Worm (Caenorhabditis elegans) whole organism, L3 larva: ENCODE data around the gene mog-4.
A peak's percentile ranks its signal among the peaks of the same experiment; 100 is the strongest.

Experiments
- R02D3.7 ChIP-seq: fragments of 150-350 bp; optimal IDR thresholded peaks from 2 replicates; lab custom pipeline; 2014; ENCODE audit warnings: missing biosample characterization, missing genetic modification characterization
- ZK546.5 ChIP-seq: sonication (generic microtip); optimal IDR thresholded peaks from 2 replicates; lab custom pipeline; 2017; ENCODE audit warnings: missing biosample characterization, missing genetic modification characterization
- aly-2 ChIP-seq: fragments of 150-350 bp; optimal IDR thresholded peaks from 2 replicates; lab custom pipeline; 2014; ENCODE audit warnings: missing biosample characterization, missing genetic modification characterization
- ama-1 ChIP-seq: fragments of 150-350 bp; optimal IDR thresholded peaks from 2 replicates; lab custom pipeline; 2018
- ceh-16 ChIP-seq: sonication (generic microtip); optimal IDR thresholded peaks from 2 replicates; lab custom pipeline; 2017; ENCODE audit warnings: missing biosample characterization, missing genetic modification characterization
- ceh-28 ChIP-seq: fragments of 150-350 bp; optimal IDR thresholded peaks from 2 replicates; lab custom pipeline; 2014; ENCODE audit warnings: missing biosample characterization, missing genetic modification reagents, missing genetic modification characterization
- ceh-82 ChIP-seq: fragments of 150-350 bp; optimal IDR thresholded peaks from 2 replicates; lab custom pipeline; 2014; ENCODE audit warnings: missing biosample characterization, missing genetic modification characterization
- ceh-9 ChIP-seq: sonication (generic microtip); optimal IDR thresholded peaks from 2 replicates; lab custom pipeline; 2018; ENCODE audit warnings: missing biosample characterization, missing genetic modification characterization
- elt-1 ChIP-seq: fragments of 150-350 bp; optimal IDR thresholded peaks from 2 replicates; lab custom pipeline; 2014; ENCODE audit warnings: missing biosample characterization, missing genetic modification characterization
- elt-2 ChIP-seq: sonication (generic microtip); optimal IDR thresholded peaks from 2 replicates; lab custom pipeline; 2016; ENCODE audit warnings: missing genetic modification reagents, mild to moderate bottlenecking, missing genetic modification characterization, missing compliant biosample characterization
- eor-1 ChIP-seq, 2 experiments: fragments of 150-350 bp; optimal IDR thresholded peaks; 2 replicates each; lab custom pipeline; 2014 to 2018; ENCODE audit warnings: missing biosample characterization in 2 of 2, missing genetic modification characterization in 2 of 2
- fos-1 ChIP-seq: fragments of 150-350 bp; optimal IDR thresholded peaks from 2 replicates; lab custom pipeline; 2014; ENCODE audit warnings: missing biosample characterization, missing genetic modification characterization
- hmg-11 ChIP-seq: sonication (generic microtip); optimal IDR thresholded peaks from 2 replicates; lab custom pipeline; 2016; ENCODE audit warnings: missing genetic modification characterization, missing compliant biosample characterization
- jun-1 ChIP-seq: fragments of 150-350 bp; optimal IDR thresholded peaks from 2 replicates; lab custom pipeline; 2014; ENCODE audit warnings: missing biosample characterization, missing genetic modification reagents, missing genetic modification characterization
- lin-15B ChIP-seq: fragments of 150-350 bp; optimal IDR thresholded peaks from 2 replicates; lab custom pipeline; 2014; ENCODE audit warnings: missing biosample characterization, missing genetic modification characterization
- lsy-12 ChIP-seq: sonication (generic microtip); optimal IDR thresholded peaks from 2 replicates; lab custom pipeline; 2016; ENCODE audit warnings: mild to moderate bottlenecking, missing genetic modification characterization, missing compliant biosample characterization
- mml-1 ChIP-seq: fragments of 150-350 bp; sonication (generic microtip); optimal IDR thresholded peaks from 3 replicates; lab custom pipeline; 2014; ENCODE audit warnings: missing biosample characterization, missing genetic modification characterization
- nfya-1 ChIP-seq: sonication (generic microtip); optimal IDR thresholded peaks from 2 replicates; lab custom pipeline; 2017; ENCODE audit warnings: missing genetic modification characterization, mild to moderate bottlenecking, missing compliant biosample characterization, antibody characterized with exemption, moderate library complexity; ENCODE audit not compliant: insufficient read depth
- nhr-11 ChIP-seq: fragments of 150-350 bp; optimal IDR thresholded peaks from 2 replicates; lab custom pipeline; 2014; ENCODE audit warnings: missing biosample characterization, missing genetic modification characterization
- nhr-12 ChIP-seq: fragments of 150-350 bp; optimal IDR thresholded peaks from 2 replicates; lab custom pipeline; 2014; ENCODE audit warnings: missing biosample characterization, missing genetic modification characterization
- nhr-237 ChIP-seq: fragments of 150-350 bp; optimal IDR thresholded peaks from 2 replicates; lab custom pipeline; 2014; ENCODE audit warnings: missing biosample characterization, missing genetic modification characterization
- nhr-25 ChIP-seq: sonication (generic microtip); optimal IDR thresholded peaks from 2 replicates; lab custom pipeline; 2017; ENCODE audit warnings: missing biosample characterization, missing genetic modification characterization
- nhr-28 ChIP-seq: fragments of 150-350 bp; optimal IDR thresholded peaks from 2 replicates; lab custom pipeline; 2014; ENCODE audit warnings: missing biosample characterization, missing genetic modification characterization
- nhr-43 ChIP-seq: sonication (generic microtip); optimal IDR thresholded peaks from 2 replicates; lab custom pipeline; 2016; ENCODE audit warnings: mild to moderate bottlenecking, missing genetic modification characterization, missing compliant biosample characterization; ENCODE audit not compliant: poor library complexity, severe bottlenecking
- nhr-67 ChIP-seq: fragments of 150-350 bp; optimal IDR thresholded peaks from 2 replicates; lab custom pipeline; 2014; ENCODE audit warnings: missing biosample characterization, missing genetic modification characterization
- nhr-77 ChIP-seq: fragments of 150-350 bp; optimal IDR thresholded peaks from 2 replicates; lab custom pipeline; 2014; ENCODE audit warnings: missing biosample characterization, missing genetic modification characterization
- pha-4 ChIP-seq: fragments of 150-350 bp; optimal IDR thresholded peaks from 2 replicates; lab custom pipeline; 2014; ENCODE audit warnings: missing biosample characterization, missing genetic modification reagents, missing genetic modification characterization
- pqm-1 ChIP-seq: fragments of 150-350 bp; optimal IDR thresholded peaks from 2 replicates; lab custom pipeline; 2017; ENCODE audit warnings: missing biosample characterization, missing genetic modification characterization, inconsistent platforms
- sea-2 ChIP-seq: fragments of 150-350 bp; sonication (generic microtip); optimal IDR thresholded peaks from 4 replicates; lab custom pipeline; 2014; ENCODE audit warnings: missing biosample characterization, missing genetic modification reagents, missing genetic modification characterization
- skn-1 ChIP-seq: fragments of 150-350 bp; optimal IDR thresholded peaks from 2 replicates; lab custom pipeline; 2014; ENCODE audit warnings: missing biosample characterization, missing genetic modification characterization
- snpc-4 ChIP-seq: fragments of 150-350 bp; optimal IDR thresholded peaks from 2 replicates; lab custom pipeline; 2014; ENCODE audit warnings: missing biosample characterization, missing genetic modification characterization
- tbx-2 ChIP-seq: sonication (generic microtip); optimal IDR thresholded peaks from 2 replicates; lab custom pipeline; 2016; ENCODE audit warnings: mild to moderate bottlenecking, missing genetic modification characterization, missing compliant biosample characterization
- unc-39 ChIP-seq: sonication (generic microtip); optimal IDR thresholded peaks from 4 replicates; lab custom pipeline; 2017; ENCODE audit warnings: missing biosample characterization, missing genetic modification characterization
- unc-62 ChIP-seq: fragments of 150-350 bp; sonication (generic microtip); optimal IDR thresholded peaks from 4 replicates; lab custom pipeline; 2014; ENCODE audit warnings: missing biosample characterization, missing genetic modification reagents, missing genetic modification characterization
- zag-1 ChIP-seq: fragments of 150-350 bp; optimal IDR thresholded peaks from 2 replicates; lab custom pipeline; 2014; ENCODE audit warnings: missing biosample characterization, missing genetic modification characterization

mog-4 gene

ce11 chrII:14578013-14578412, 16.6 kb upstream of the mog-4 start, which contains the start of gene nspb-7:
nspb-7 (plus strand) TSS chrII:14578313.
- no peak for TF ChIP-seq ZK546.5 (tag; lab: Kevin White, UChicago)
- no peak for TF ChIP-seq fos-1
- no peak for TF ChIP-seq nhr-28 (tag; lab: Kevin White, UChicago)
- TF ChIP-seq sea-2 = no peak
- no peak for TF ChIP-seq eor-1 (tag; optimal IDR thresholded peaks at IDR 0.05; lab: Kevin White, UChicago)
- TF ChIP-seq tbx-2 = no peak
- no peak for TF ChIP-seq jun-1 (tag; lab: Kevin White, UChicago)

- TF ChIP-seq nhr-77 = no peak
- TF ChIP-seq R02D3.7 (tag; lab: Kevin White, UChicago) = no peak
- no peak for TF ChIP-seq nhr-67 (tag; lab: Kevin White, UChicago)
- TF ChIP-seq mml-1 (tag; lab: Kevin White, UChicago) = no peak
- no peak for TF ChIP-seq ama-1 (lab: Kevin White, UChicago)
- TF ChIP-seq ceh-9 (tag; lab: Kevin White, UChicago) = no peak
- TF ChIP-seq elt-2 (tag; lab: Kevin White, UChicago) = no peak
- TF ChIP-seq aly-2 (tag; lab: Kevin White, UChicago) = no peak
- no peak for TF ChIP-seq ceh-16
These were observed 15.0 kb upstream of the mog-4 start, which contains the start of gene C01G12.13 for ce11 chrII:14576429-14576828. C01G12.13 (plus strand) TSS chrII:14576729.

- no peak for TF ChIP-seq nhr-237
- no peak for TF ChIP-seq zag-1 (tag; lab: Kevin White, UChicago)
- TF ChIP-seq ceh-16 = no peak
- TF ChIP-seq nhr-43 (tag; lab: Kevin White, UChicago) = no peak
- no peak for TF ChIP-seq pqm-1 (tag; lab: Kevin White, UChicago)
- no peak for TF ChIP-seq eor-1 (tag; optimal IDR thresholded peaks at IDR 0.05; lab: Kevin White, UChicago)
- TF ChIP-seq pha-4 (tag; lab: Kevin White, UChicago) = no peak
- TF ChIP-seq lin-15B (tag; lab: Kevin White, UChicago) = no peak
- TF ChIP-seq ceh-82 (tag; lab: Kevin White, UChicago) = no peak
- TF ChIP-seq nfya-1 (tag; lab: Kevin White, UChicago) = no peak
- no peak for TF ChIP-seq elt-2 (tag; lab: Kevin White, UChicago)
- TF ChIP-seq unc-39 (tag; lab: Kevin White, UChicago) = no peak
- no peak for TF ChIP-seq ZK546.5 (tag; lab: Kevin White, UChicago)
- no peak for TF ChIP-seq elt-1 (tag; lab: Kevin White, UChicago)
- no peak for TF ChIP-seq sea-2
- no peak for TF ChIP-seq jun-1 (tag; lab: Kevin White, UChicago)
- TF ChIP-seq, all 47 proteins: peak for 0
These were observed 13.4 kb upstream of the mog-4 start for ce11 chrII:14574790-14575189.

ce11 chrII:14573315-14573714, 11.9 kb upstream of the mog-4 start, which contains the start of gene madf-5:
madf-5 (plus strand) TSS chrII:14573615.
- TF ChIP-seq nhr-12 (no peak), lsy-12 (tag; lab: Kevin White, UChicago) (no peak), ZK546.5 (tag; lab: Kevin White, UChicago) (no peak), fos-1 (no peak), hmg-11 (no peak), unc-39 (tag; lab: Kevin White, UChicago) (no peak), lin-15B (tag; lab: Kevin White, UChicago) (no peak), ceh-28 (tag; lab: Kevin White, UChicago) (no peak), nhr-25 (tag; lab: Kevin White, UChicago) (no peak), nfya-1 (tag; lab: Kevin White, UChicago) (no peak), nhr-11 (tag; lab: Kevin White, UChicago) (no peak), snpc-4 (no peak), unc-62 (GFP tag; lab: Kevin White, UChicago) (no peak), eor-1 (tag; optimal IDR thresholded peaks at IDR 0.05; lab: Kevin White, UChicago) (no peak)

ce11 chrII:14570541-14571160, 9.3 kb upstream of the mog-4 start:
- TF ChIP-seq pha-4 (tag; lab: Kevin White, UChicago) = peak; percentile 88
- no peak for TF ChIP-seq lin-15B (tag; lab: Kevin White, UChicago)
- no peak for TF ChIP-seq pqm-1 (tag; lab: Kevin White, UChicago)
- no peak for TF ChIP-seq skn-1 (tag; lab: Kevin White, UChicago)
